Fruit fly (Drosophila melanogaster) whole organism, embryonic: ENCODE data around the gene Gr28a.
A peak's percentile ranks its signal among the peaks of the same experiment; 100 is the strongest.

Source experiments
- Aef1 ChIP-seq: fragments of 200-800 bp; sonication (Bioruptor generic); IDR thresholded peaks from 3 replicates; pipeline ENCODE4 v1.3.6; 2022; ENCODE audit warnings: missing biosample characterization, missing genetic modification characterization
- Asciz ChIP-seq: fragments of 200-800 bp; sonication (Bioruptor generic); optimal IDR thresholded peaks from 2 replicates; lab custom pipeline; 2017; ENCODE audit warnings: missing biosample characterization, mild to moderate bottlenecking, missing genetic modification characterization, missing genetic modification reagents
- Atf-2 ChIP-seq: fragments of 200-800 bp; sonication (Bioruptor generic); optimal IDR thresholded peaks from 2 replicates; lab custom pipeline; 2016; ENCODE audit warnings: missing biosample characterization, missing genetic modification characterization
- BtbVII ChIP-seq: fragments of 200-800 bp; sonication (Bioruptor generic); optimal IDR thresholded peaks from 3 replicates; lab custom pipeline; 2017; ENCODE audit warnings: missing biosample characterization, mild to moderate bottlenecking, missing genetic modification characterization
- C15 ChIP-seq: fragments of 200-800 bp; sonication (Bioruptor generic); IDR thresholded peaks from 3 replicates; pipeline ENCODE4 v1.3.6; 2022; ENCODE audit warnings: missing biosample characterization, missing genetic modification characterization
- CG11723 ChIP-seq: fragments of 200-800 bp; sonication (Bioruptor generic); optimal IDR thresholded peaks from 2 replicates; lab custom pipeline; 2017; ENCODE audit warnings: missing biosample characterization, mild to moderate bottlenecking, missing genetic modification characterization
- CG12155 ChIP-seq: fragments of 200-800 bp; sonication (Bioruptor generic); optimal IDR thresholded peaks from 3 replicates; lab custom pipeline; 2016; ENCODE audit warnings: missing biosample characterization, missing genetic modification characterization
- CG1233 ChIP-seq: fragments of 200-800 bp; sonication (Bioruptor generic); optimal IDR thresholded peaks from 4 replicates; lab custom pipeline; 2018; ENCODE audit warnings: missing biosample characterization, mild to moderate bottlenecking, missing genetic modification characterization
- CG12391 ChIP-seq: fragments of 200-800 bp; sonication (Bioruptor generic); optimal IDR thresholded peaks from 3 replicates; lab custom pipeline; 2018; ENCODE audit warnings: missing biosample characterization, mild to moderate bottlenecking, missing genetic modification characterization, moderate library complexity
- CG13123 ChIP-seq: fragments of 200-800 bp; sonication (Bioruptor generic); optimal IDR thresholded peaks from 2 replicates; lab custom pipeline; 2016; ENCODE audit warnings: missing biosample characterization, missing genetic modification characterization
- CG13296 ChIP-seq: fragments of 200-800 bp; sonication (Bioruptor generic); optimal IDR thresholded peaks from 3 replicates; lab custom pipeline; 2018; ENCODE audit warnings: missing biosample characterization, mild to moderate bottlenecking, missing genetic modification characterization
- CG13424 ChIP-seq: fragments of 200-800 bp; sonication (Bioruptor generic); optimal IDR thresholded peaks from 2 replicates; lab custom pipeline; 2019; ENCODE audit warnings: missing biosample characterization, mild to moderate bottlenecking, missing genetic modification characterization, moderate library complexity
- CG13775 ChIP-seq: fragments of 200-800 bp; sonication (Bioruptor generic); optimal IDR thresholded peaks from 3 replicates; lab custom pipeline; 2017; ENCODE audit warnings: missing biosample characterization, mild to moderate bottlenecking, missing genetic modification characterization
- CG1602 ChIP-seq: fragments of 200-800 bp; sonication (Bioruptor generic); optimal IDR thresholded peaks from 3 replicates; lab custom pipeline; 2016; ENCODE audit warnings: missing biosample characterization, missing genetic modification characterization
- CG17328 ChIP-seq: fragments of 200-800 bp; sonication (Bioruptor generic); IDR thresholded peaks from 2 replicates; pipeline ENCODE4 v1.3.6; 2022; ENCODE audit warnings: missing biosample characterization, missing genetic modification characterization
- CG17361 ChIP-seq: fragments of 200-800 bp; sonication (Bioruptor generic); IDR thresholded peaks from 3 replicates; pipeline ENCODE4 v1.3.6; 2022; ENCODE audit warnings: missing biosample characterization, missing genetic modification characterization
- CG18262 ChIP-seq: fragments of 200-800 bp; optimal IDR thresholded peaks from 3 replicates; lab custom pipeline; 2019; ENCODE audit warnings: missing biosample characterization, mild to moderate bottlenecking, missing genetic modification characterization, moderate library complexity
- CG1832 ChIP-seq: fragments of 200-800 bp; sonication (Bioruptor generic); optimal IDR thresholded peaks from 2 replicates; lab custom pipeline; 2017; ENCODE audit warnings: missing biosample characterization, mild to moderate bottlenecking, missing genetic modification characterization, inconsistent platforms
- CG18599 ChIP-seq: fragments of 200-800 bp; sonication (Bioruptor generic); optimal IDR thresholded peaks from 3 replicates; lab custom pipeline; 2017; ENCODE audit warnings: missing biosample characterization, missing genetic modification characterization, mild to moderate bottlenecking, moderate library complexity, missing genetic modification reagents
- CG2120 ChIP-seq: fragments of 200-800 bp; sonication (Bioruptor generic); optimal IDR thresholded peaks from 3 replicates; lab custom pipeline; 2016; ENCODE audit warnings: missing biosample characterization, missing genetic modification characterization
- CG4854 ChIP-seq: fragments of 200-800 bp; sonication (Bioruptor generic); optimal IDR thresholded peaks from 2 replicates; lab custom pipeline; 2016; ENCODE audit warnings: missing biosample characterization, missing genetic modification characterization, inconsistent platforms
- CG5953 ChIP-seq: fragments of 200-800 bp; sonication (Bioruptor generic); IDR thresholded peaks from 2 replicates; pipeline ENCODE4 v1.3.6; 2022; ENCODE audit warnings: missing biosample characterization, missing genetic modification characterization
- CG6254 ChIP-seq: fragments of 200-800 bp; sonication (Bioruptor generic); optimal IDR thresholded peaks from 3 replicates; lab custom pipeline; 2017; ENCODE audit warnings: mild to moderate bottlenecking, missing biosample characterization, missing genetic modification reagents, missing genetic modification characterization
- CG6689 ChIP-seq: fragments of 200-800 bp; sonication (Bioruptor generic); IDR thresholded peaks from 2 replicates; pipeline ENCODE4 v1.3.6; 2022; ENCODE audit warnings: missing biosample characterization, missing genetic modification characterization
- CG6765 ChIP-seq: fragments of 200-800 bp; sonication (Bioruptor generic); optimal IDR thresholded peaks from 3 replicates; lab custom pipeline; 2017; ENCODE audit warnings: missing biosample characterization, mild to moderate bottlenecking, missing genetic modification characterization
- CG7987 ChIP-seq: fragments of 200-800 bp; sonication (Bioruptor generic); optimal IDR thresholded peaks from 2 replicates; lab custom pipeline; 2018; ENCODE audit warnings: missing biosample characterization, mild to moderate bottlenecking, missing genetic modification characterization, moderate library complexity
- CG8359 ChIP-seq: fragments of 200-800 bp; sonication (Bioruptor generic); optimal IDR thresholded peaks from 2 replicates; lab custom pipeline; 2017; ENCODE audit warnings: missing biosample characterization, mild to moderate bottlenecking, missing genetic modification characterization, borderline replicate concordance
- Chrac-16 ChIP-seq: fragments of 200-800 bp; sonication (Bioruptor generic); optimal IDR thresholded peaks from 3 replicates; lab custom pipeline; 2016; ENCODE audit warnings: missing biosample characterization, missing genetic modification characterization
- Dad ChIP-seq: fragments of 200-800 bp; sonication (Bioruptor generic); optimal IDR thresholded peaks from 3 replicates; lab custom pipeline; 2016; ENCODE audit warnings: missing biosample characterization, missing genetic modification characterization
- Deaf1 ChIP-seq: fragments of 200-800 bp; optimal IDR thresholded peaks from 3 replicates; lab custom pipeline; 2019; ENCODE audit warnings: missing biosample characterization, mild to moderate bottlenecking, missing genetic modification characterization, moderate library complexity
- Hr3 ChIP-seq: fragments of 200-800 bp; sonication (Bioruptor generic); optimal IDR thresholded peaks from 3 replicates; lab custom pipeline; 2016; ENCODE audit warnings: missing biosample characterization, missing genetic modification characterization
- Max ChIP-seq: fragments of 200-800 bp; sonication (Bioruptor generic); optimal IDR thresholded peaks from 2 replicates; lab custom pipeline; 2016; ENCODE audit warnings: missing biosample characterization, mild to moderate bottlenecking, missing genetic modification characterization
- aop ChIP-seq: fragments of 200-800 bp; sonication (Bioruptor generic); IDR thresholded peaks from 2 replicates; pipeline ENCODE4 v1.3.6; 2022; ENCODE audit warnings: missing biosample characterization, missing genetic modification characterization
- ap ChIP-seq: fragments of 200-800 bp; sonication (Bioruptor generic); IDR thresholded peaks from 2 replicates; pipeline ENCODE4 v1.3.6; 2022; ENCODE audit warnings: missing biosample characterization, missing genetic modification characterization
- da ChIP-seq: fragments of 200-800 bp; sonication (Bioruptor generic); optimal IDR thresholded peaks from 2 replicates; lab custom pipeline; 2016; ENCODE audit warnings: missing biosample characterization, missing genetic modification characterization
- disco-r ChIP-seq: fragments of 200-800 bp; sonication (Bioruptor generic); optimal IDR thresholded peaks from 2 replicates; lab custom pipeline; 2016; ENCODE audit warnings: missing biosample characterization, missing genetic modification characterization
- fd3F ChIP-seq: fragments of 200-800 bp; sonication (Bioruptor generic); optimal IDR thresholded peaks from 2 replicates; lab custom pipeline; 2018; ENCODE audit warnings: missing biosample characterization, mild to moderate bottlenecking, missing genetic modification characterization, moderate library complexity
- fd96Cb ChIP-seq: fragments of 200-800 bp; sonication (Bioruptor generic); optimal IDR thresholded peaks from 2 replicates; lab custom pipeline; 2018; ENCODE audit warnings: missing biosample characterization, mild to moderate bottlenecking, missing genetic modification characterization, moderate library complexity
- grn ChIP-seq: fragments of 200-800 bp; sonication (Bioruptor generic); optimal IDR thresholded peaks from 3 replicates; lab custom pipeline; 2017; ENCODE audit warnings: missing biosample characterization, missing genetic modification characterization
- jumu ChIP-seq: fragments of 200-800 bp; sonication (Bioruptor generic); optimal IDR thresholded peaks from 3 replicates; lab custom pipeline; 2016; ENCODE audit warnings: missing biosample characterization, missing genetic modification characterization
- lmd ChIP-seq: fragments of 200-800 bp; sonication (Bioruptor generic); IDR thresholded peaks from 2 replicates; pipeline ENCODE4 v1.3.6; 2022; ENCODE audit warnings: missing biosample characterization, missing genetic modification characterization
- ro ChIP-seq: fragments of 200-800 bp; sonication (Bioruptor generic); IDR thresholded peaks from 2 replicates; pipeline ENCODE4 v1.3.6; 2022; ENCODE audit warnings: missing biosample characterization, missing genetic modification characterization
- so ChIP-seq: fragments of 200-800 bp; sonication (Bioruptor generic); IDR thresholded peaks from 3 replicates; pipeline ENCODE4 v1.3.6; 2022; ENCODE audit warnings: missing biosample characterization, missing genetic modification characterization
- tio ChIP-seq: fragments of 200-800 bp; sonication (Bioruptor generic); optimal IDR thresholded peaks from 2 replicates; lab custom pipeline; 2017; ENCODE audit warnings: missing biosample characterization, missing genetic modification characterization, inconsistent platforms
- wdn ChIP-seq: fragments of 200-800 bp; sonication (Bioruptor generic); IDR thresholded peaks from 2 replicates; pipeline ENCODE4 v1.3.6; 2022; ENCODE audit warnings: missing biosample characterization, missing genetic modification characterization
- wek ChIP-seq: fragments of 200-800 bp; sonication (Bioruptor generic); optimal IDR thresholded peaks from 3 replicates; lab custom pipeline; 2018; ENCODE audit warnings: missing biosample characterization, mild to moderate bottlenecking, missing genetic modification characterization, moderate library complexity

Gene Gr28a

dm6 chr2L:7491902-7492301 is 37.9 kb upstream of the Gr28a start (continued):
- TF ChIP-seq BtbVII (GFP tag; lab: Kevin White, UChicago), result peak; percentile 31
- peak; percentile 65 for TF ChIP-seq CG13424
- TF ChIP-seq CG13123 (GFP tag; lab: Kevin White, UChicago), result no peak
- TF ChIP-seq CG1602 (GFP tag; lab: Kevin White, UChicago), result peak; percentile 0
- peak; percentile 45; the same call in 2 of the 3 replicates for TF ChIP-seq CG17361 (GFP tag; lab: Robert Waterston, UW)
- peak; percentile 62 for TF ChIP-seq CG12391
- TF ChIP-seq disco-r (GFP tag; lab: Kevin White, UChicago), result no peak
- TF ChIP-seq jumu (GFP tag; lab: Kevin White, UChicago), result no peak
- peak; percentile 66 for TF ChIP-seq CG6689 (GFP tag; lab: Robert Waterston, UW)
- TF ChIP-seq wdn (GFP tag; lab: Robert Waterston, UW), result no peak
- no peak for TF ChIP-seq Atf-2
- peak; percentile 9 for TF ChIP-seq CG1233
- peak; percentile 71 for TF ChIP-seq lmd (GFP tag; lab: Robert Waterston, UW)
- peak; percentile 14 for TF ChIP-seq CG11723 (GFP tag; lab: Kevin White, UChicago)
- TF ChIP-seq Chrac-16, result no peak
- TF ChIP-seq ro (GFP tag; lab: Robert Waterston, UW), result peak; percentile 51; the same call in 1 of the 2 replicates
- no peak for TF ChIP-seq fd3F
- no peak; the same call in 1 of the 3 replicates for TF ChIP-seq so
- peak; percentile 51 for TF ChIP-seq CG13296 (GFP tag; lab: Kevin White, UChicago)
- TF ChIP-seq Hr3 (GFP tag; lab: Kevin White, UChicago), result peak; percentile 37
- TF ChIP-seq wek (GFP tag; lab: Kevin White, UChicago), result no peak
- no peak for TF ChIP-seq da
- peak; percentile 18 for TF ChIP-seq CG6765
- TF ChIP-seq CG17328, result peak; percentile 56
- TF ChIP-seq Aef1 (GFP tag; lab: Robert Waterston, UW), result peak; percentile 37; the same call in 1 of the 3 replicates
- TF ChIP-seq fd96Cb (tag; lab: Kevin White, UChicago), result peak; percentile 64
- TF ChIP-seq Dad, result no peak
- peak; percentile 33 for TF ChIP-seq Asciz (GFP tag; lab: Kevin White, UChicago)
- peak; percentile 53 for TF ChIP-seq CG18262
- peak; percentile 60 for TF ChIP-seq CG5953 (GFP tag; lab: Robert Waterston, UW)
- TF ChIP-seq CG2120 (GFP tag; lab: Kevin White, UChicago), result no peak
- peak; percentile 42 for TF ChIP-seq CG13775 (GFP tag; lab: Kevin White, UChicago)
- TF ChIP-seq CG7987 (GFP tag; lab: Kevin White, UChicago), result no peak
- TF ChIP-seq CG18599 (GFP tag; lab: Kevin White, UChicago), result peak; percentile 41
- no peak for TF ChIP-seq Deaf1 (tag; lab: Kevin White, UChicago)
- TF ChIP-seq CG1832 (GFP tag; lab: Kevin White, UChicago), result no peak
- no peak for TF ChIP-seq aop (GFP tag; lab: Robert Waterston, UW)
- no peak for TF ChIP-seq C15 (GFP tag; lab: Robert Waterston, UW)
- peak; percentile 17 for TF ChIP-seq Max (GFP tag; lab: Kevin White, UChicago)
- TF ChIP-seq tio, result peak; percentile 40
- TF ChIP-seq grn (GFP tag; lab: Kevin White, UChicago), result peak; percentile 16
- TF ChIP-seq CG8359 (GFP tag; lab: Kevin White, UChicago), result no peak
- peak; percentile 35 for TF ChIP-seq CG6254 (GFP tag; lab: Kevin White, UChicago)
- no peak for TF ChIP-seq CG4854 (GFP tag; lab: Kevin White, UChicago)
- peak; percentile 8 for TF ChIP-seq CG12155 (GFP tag; lab: Kevin White, UChicago)
- 0 out of 2 replicates have a peak, but pooled peaks have one; percentile 26 for TF ChIP-seq ap (GFP tag; lab: Robert Waterston, UW)
